Worm (Caenorhabditis elegans): Measurements from ENCODE around the gene sulp-3.

- TF ChIP-seq lin-15B (tag; optimal IDR thresholded peaks at IDR 0.05) (no peak), zag-1 (tag; optimal IDR thresholded peaks at IDR 0.05) (no peak), lin-29 (GFP tag; IDR thresholded peaks at IDR 0.05) (no peak), ceh-82 (tag; optimal IDR thresholded peaks at IDR 0.05) (no peak), lin-13 (GFP tag; optimal IDR thresholded peaks at IDR 0.05) (peak; percentile 7), hlh-30 (tag; optimal IDR thresholded peaks at IDR 0.05; ENCODE audit: insufficient read depth) (no peak)
Measured at ce11 chrX:8419252-8419651, 11.1 kb upstream of the sulp-3 start.
